Fruit fly (Drosophila melanogaster): Measurements from ENCODE around the gene Ubc4.

dm6 chr3L:9680968-9681367 lies 17.2 kb upstream of the Ubc4 start, which contains the start of gene alphaTub67C:
- TF ChIP-seq pan (optimal IDR thresholded peaks at IDR 0.05) (no peak), psq (optimal IDR thresholded peaks at IDR 0.05) (no peak), usp (GFP tag; optimal IDR thresholded peaks at IDR 0.05) (no peak)
